Worm (Caenorhabditis elegans): Measurements from ENCODE around the gene col-43.

The col-43 gene

ce11 chrV:8069637-8070036 lies 18.9 kb upstream of the col-43 start, which contains the start of gene str-143:
Gene str-143 (minus strand): TSS chrV:8069737.
- TF ChIP-seq lin-13 (tag; optimal IDR thresholded peaks at IDR 0.05) (no peak), lin-32 (GFP tag; optimal IDR thresholded peaks at IDR 0.05) (no peak), zip-8 (tag; optimal IDR thresholded peaks at IDR 0.05) (no peak), unc-62 (GFP tag; optimal IDR thresholded peaks at IDR 0.05) (no peak), sptf-1 (tag; optimal IDR thresholded peaks at IDR 0.05) (no peak), elt-1 (tag; optimal IDR thresholded peaks at IDR 0.05; ENCODE audit: borderline replicate concordance, insufficient read depth) (no peak), mep-1 (tag; optimal IDR thresholded peaks at IDR 0.05) (no peak), sem-2 (GFP tag; optimal IDR thresholded peaks at IDR 0.05) (no peak), ceh-43 (GFP tag; optimal IDR thresholded peaks at IDR 0.05) (no peak), flh-1 (GFP tag; optimal IDR thresholded peaks at IDR 0.05) (no peak), lsy-2 (tag; optimal IDR thresholded peaks at IDR 0.05) (no peak), blmp-1 (tag; optimal IDR thresholded peaks at IDR 0.05) (no peak), drap-1 (GFP tag; optimal IDR thresholded peaks at IDR 0.05) (no peak), pha-4 (tag; optimal IDR thresholded peaks at IDR 0.05) (no peak), unc-120 (tag; optimal IDR thresholded peaks at IDR 0.05; ENCODE audit: poor library complexity, severe bottlenecking) (no peak), mab-5 (tag; optimal IDR thresholded peaks at IDR 0.05) (no peak)

- TF ChIP-seq bed-3 (GFP tag; optimal IDR thresholded peaks at IDR 0.05) (no peak), lin-32 (GFP tag; optimal IDR thresholded peaks at IDR 0.05) (no peak), ham-2 (GFP tag; optimal IDR thresholded peaks at IDR 0.05) (no peak), cnd-1 (tag; optimal IDR thresholded peaks at IDR 0.05) (no peak), nhr-28 (tag; optimal IDR thresholded peaks at IDR 0.05) (no peak), lsy-2 (tag; optimal IDR thresholded peaks at IDR 0.05) (no peak), nhr-12 (tag; optimal IDR thresholded peaks at IDR 0.05) (no peak), ces-1 (GFP tag; optimal IDR thresholded peaks at IDR 0.05) (no peak), hlh-1 (tag; optimal IDR thresholded peaks at IDR 0.05) (no peak), mab-5 (tag; optimal IDR thresholded peaks at IDR 0.05) (no peak), sptf-1 (tag; optimal IDR thresholded peaks at IDR 0.05) (no peak), M03D4.4 (tag; optimal IDR thresholded peaks at IDR 0.05) (no peak), elt-3 (tag; optimal IDR thresholded peaks at IDR 0.05) (no peak)
Observed at ce11 chrV:8067800-8068199, 17.1 kb upstream of the col-43 start, which contains the start of gene str-140. Gene str-140 (minus strand): TSS chrV:8067900.

ce11 chrV:8062074-8062473 lies 11.4 kb upstream of the col-43 start, which contains the start of gene str-139:
Gene str-139 (minus strand): TSS chrV:8062174.
- TF ChIP-seq blmp-1 (tag; optimal IDR thresholded peaks at IDR 0.05) (no peak), mep-1 (tag; optimal IDR thresholded peaks at IDR 0.05) (no peak), unc-62 (GFP tag; optimal IDR thresholded peaks at IDR 0.05) (no peak), flh-1 (GFP tag; optimal IDR thresholded peaks at IDR 0.05) (no peak), nhr-12 (tag; optimal IDR thresholded peaks at IDR 0.05) (no peak), ceh-39 (tag; optimal IDR thresholded peaks at IDR 0.05) (no peak), zip-8 (tag; optimal IDR thresholded peaks at IDR 0.05) (no peak), lin-13 (tag; optimal IDR thresholded peaks at IDR 0.05) (no peak)

ce11 chrV:8058359-8058758 lies 7.6 kb upstream of the col-43 start, which contains the start of gene str-138:
Gene str-138 (plus strand): TSS chrV:8058659.
- TF ChIP-seq bed-3 (GFP tag; optimal IDR thresholded peaks at IDR 0.05), result no peak
- no peak for TF ChIP-seq nhr-12 (tag; optimal IDR thresholded peaks at IDR 0.05)
- no peak for TF ChIP-seq elt-3 (tag; optimal IDR thresholded peaks at IDR 0.05)
- TF ChIP-seq ces-1 (GFP tag; optimal IDR thresholded peaks at IDR 0.05), result no peak
- TF ChIP-seq lin-13 (tag; optimal IDR thresholded peaks at IDR 0.05), result no peak
- no peak for TF ChIP-seq hlh-1 (tag; optimal IDR thresholded peaks at IDR 0.05)
- TF ChIP-seq unc-39 (tag; optimal IDR thresholded peaks at IDR 0.05), result no peak
- no peak for TF ChIP-seq nhr-76 (tag; optimal IDR thresholded peaks at IDR 0.05)
- no peak for TF ChIP-seq tbx-8 (GFP tag; optimal IDR thresholded peaks at IDR 0.05)
- TF ChIP-seq sptf-1 (tag; optimal IDR thresholded peaks at IDR 0.05), result no peak
- TF ChIP-seq sem-2 (GFP tag; optimal IDR thresholded peaks at IDR 0.05), result no peak
- no peak for TF ChIP-seq flh-1 (GFP tag; optimal IDR thresholded peaks at IDR 0.05)
- no peak for TF ChIP-seq unc-62 (GFP tag; optimal IDR thresholded peaks at IDR 0.05)

ce11 chrV:8055170-8055569 lies 4.5 kb upstream of the col-43 start:
- TF ChIP-seq nhr-76 (tag; optimal IDR thresholded peaks at IDR 0.05), result no peak
- TF ChIP-seq elt-3 (tag; optimal IDR thresholded peaks at IDR 0.05), result no peak
- no peak for TF ChIP-seq flh-1 (GFP tag; optimal IDR thresholded peaks at IDR 0.05)
- TF ChIP-seq sptf-1 (tag; optimal IDR thresholded peaks at IDR 0.05), result no peak
- no peak for TF ChIP-seq ceh-39 (tag; optimal IDR thresholded peaks at IDR 0.05)
- no peak for TF ChIP-seq unc-120 (tag; optimal IDR thresholded peaks at IDR 0.05; ENCODE audit: poor library complexity, severe bottlenecking)
- no peak for TF ChIP-seq nhr-237 (tag; optimal IDR thresholded peaks at IDR 0.05)
- no peak for TF ChIP-seq lin-32 (GFP tag; optimal IDR thresholded peaks at IDR 0.05)
- TF ChIP-seq pha-4 (tag; optimal IDR thresholded peaks at IDR 0.05), result no peak
- TF ChIP-seq mab-5 (tag; optimal IDR thresholded peaks at IDR 0.05), result no peak
- no peak for TF ChIP-seq nhr-12 (tag; optimal IDR thresholded peaks at IDR 0.05)
- TF ChIP-seq elt-1 (tag; optimal IDR thresholded peaks at IDR 0.05; ENCODE audit: borderline replicate concordance, insufficient read depth), result no peak
- TF ChIP-seq zip-8 (tag; optimal IDR thresholded peaks at IDR 0.05), result no peak
- no peak for TF ChIP-seq blmp-1 (tag; optimal IDR thresholded peaks at IDR 0.05)
- no peak for TF ChIP-seq unc-62 (GFP tag; optimal IDR thresholded peaks at IDR 0.05)
- no peak for TF ChIP-seq unc-39 (tag; optimal IDR thresholded peaks at IDR 0.05)
- no peak for TF ChIP-seq ham-2 (GFP tag; optimal IDR thresholded peaks at IDR 0.05)
